Worm (Caenorhabditis elegans): Measurements from ENCODE around the gene str-199.

The str-199 gene

DNA sequence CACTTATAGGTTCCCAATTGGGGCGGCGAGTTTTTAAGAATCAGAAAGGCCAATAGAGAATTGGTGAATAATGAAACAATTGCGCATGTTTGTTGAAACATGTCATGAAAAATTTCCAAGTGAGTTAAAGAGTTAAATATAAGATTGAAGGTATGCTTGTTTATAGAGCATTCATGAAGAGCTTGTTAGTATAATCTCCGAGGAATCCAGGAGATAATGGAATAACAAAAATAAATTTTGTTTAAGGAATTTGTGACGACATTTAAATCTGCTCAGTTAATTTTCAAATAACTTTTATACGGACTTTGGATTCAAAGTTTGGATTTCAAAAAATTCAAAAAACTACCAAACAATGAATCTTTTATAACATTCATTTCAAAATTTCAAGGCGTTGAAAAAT lies at the start of gene str-199:
Gene str-199 (minus strand): TSS at position 101 of the 400 bp plus-strand sequence.
- no peak for TF ChIP-seq ceh-9 (tag; optimal IDR thresholded peaks at IDR 0.05)
- TF ChIP-seq unc-39 (tag; optimal IDR thresholded peaks at IDR 0.05), result no peak
- no peak for TF ChIP-seq jun-1 (tag; optimal IDR thresholded peaks at IDR 0.05)
- no peak for TF ChIP-seq egl-27 (tag; optimal IDR thresholded peaks at IDR 0.05)
- TF ChIP-seq nhr-76 (tag; optimal IDR thresholded peaks at IDR 0.05), result no peak
- no peak for TF ChIP-seq nhr-77 (tag; optimal IDR thresholded peaks at IDR 0.05)
- no peak for TF ChIP-seq mml-1 (tag; optimal IDR thresholded peaks at IDR 0.05)
- no peak for TF ChIP-seq lin-39 (tag; optimal IDR thresholded peaks at IDR 0.05)
- TF ChIP-seq skn-1 (tag; optimal IDR thresholded peaks at IDR 0.05), result no peak
- no peak for TF ChIP-seq nhr-28 (tag; optimal IDR thresholded peaks at IDR 0.05)
- no peak for TF ChIP-seq pqm-1 (tag; optimal IDR thresholded peaks at IDR 0.05)
- TF ChIP-seq lsy-12 (tag; optimal IDR thresholded peaks at IDR 0.05), result no peak
- no peak for TF ChIP-seq ztf-11 (tag; optimal IDR thresholded peaks at IDR 0.05)
- TF ChIP-seq pha-4 (tag; optimal IDR thresholded peaks at IDR 0.05), result no peak
- no peak for TF ChIP-seq nhr-11 (tag; optimal IDR thresholded peaks at IDR 0.05)
- TF ChIP-seq nfya-1 (tag; optimal IDR thresholded peaks at IDR 0.05; ENCODE audit: insufficient read depth), result no peak

DNA sequence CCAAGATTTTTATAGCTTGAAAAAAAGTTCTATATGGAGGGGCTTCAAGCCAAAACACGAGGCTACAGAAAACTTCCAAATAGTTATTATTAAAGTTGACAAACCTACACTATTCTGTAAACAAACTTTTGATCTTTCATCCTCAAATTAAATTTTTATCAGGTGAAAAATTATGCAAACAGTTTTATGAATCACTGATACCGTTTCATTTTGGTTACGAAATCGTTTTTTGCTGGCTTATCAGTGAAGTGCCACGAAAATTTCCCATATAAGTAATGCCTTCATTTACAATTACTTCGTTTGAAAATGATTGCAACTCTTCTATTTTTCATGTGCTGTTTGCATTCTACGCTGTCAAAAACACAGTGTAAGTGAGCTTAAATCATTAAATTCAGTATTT lies 48.5 kb upstream of the str-199 start, which contains the start of gene T19C9.8:
Gene T19C9.8 (plus strand): TSS at position 299 of the 400 bp plus-strand sequence.
- TF ChIP-seq fkh-2 (tag; optimal IDR thresholded peaks at IDR 0.05), result no peak
- no peak for TF ChIP-seq ZK546.5 (tag; optimal IDR thresholded peaks at IDR 0.05)
- TF ChIP-seq nhr-77 (tag; optimal IDR thresholded peaks at IDR 0.05), result no peak
- TF ChIP-seq elt-2 (tag; optimal IDR thresholded peaks at IDR 0.05), result peak; percentile 94
- TF ChIP-seq aly-2 (tag; optimal IDR thresholded peaks at IDR 0.05), result no peak
- TF ChIP-seq nhr-25 (tag; optimal IDR thresholded peaks at IDR 0.05), result no peak
- peak; percentile 77 for TF ChIP-seq pqm-1 (tag; optimal IDR thresholded peaks at IDR 0.05)

DNA sequence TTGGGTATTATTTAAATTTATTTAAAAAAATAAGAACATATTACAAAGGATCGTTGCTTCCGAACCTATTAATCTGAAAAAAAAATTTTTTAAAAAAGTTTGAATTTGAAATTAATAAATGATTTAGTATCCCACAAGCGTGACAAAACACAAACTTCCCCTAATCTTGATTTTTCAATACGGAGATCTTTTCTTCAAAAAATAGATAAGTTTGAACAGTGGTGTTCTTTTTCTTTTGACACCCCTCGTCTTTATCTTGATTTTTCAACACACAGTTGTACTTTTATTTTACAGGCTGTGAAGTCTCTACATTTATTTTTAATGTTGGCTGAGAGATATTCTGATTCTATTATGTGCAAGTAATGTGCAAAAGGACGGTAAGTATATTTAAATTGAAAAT lies 46.0 kb upstream of the str-199 start, which contains the start of gene T19C9.10:
Gene T19C9.10 (plus strand): TSS at position 248 of the 400 bp plus-strand sequence.
- TF ChIP-seq pqm-1 (tag; optimal IDR thresholded peaks at IDR 0.05) (no peak), eor-1 (tag; optimal IDR thresholded peaks at IDR 0.05) (no peak), elt-1 (tag; optimal IDR thresholded peaks at IDR 0.05) (peak; percentile 67), skn-1 (tag; optimal IDR thresholded peaks at IDR 0.05) (no peak), lin-39 (tag; optimal IDR thresholded peaks at IDR 0.05) (no peak)

DNA sequence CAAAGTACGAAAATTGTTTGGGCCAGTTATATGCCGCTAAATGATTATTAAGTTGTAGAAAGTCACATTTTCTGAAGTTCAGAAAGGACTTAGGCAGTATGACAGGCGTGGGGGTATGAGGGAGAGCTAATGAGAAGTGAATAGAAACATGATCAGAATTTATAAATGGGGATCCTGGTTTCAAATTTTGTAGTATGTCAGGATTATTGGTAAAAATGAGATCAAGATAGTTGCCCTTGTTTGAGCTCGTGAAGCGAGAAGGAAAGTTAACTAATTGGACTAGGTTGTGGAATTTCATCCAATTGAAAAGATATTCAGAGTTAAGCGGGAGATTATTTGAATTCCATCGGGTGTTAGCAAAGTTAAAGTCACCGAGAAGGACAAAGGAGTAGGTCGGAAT lies 42.1 kb upstream of the str-199 start:
- TF ChIP-seq pqm-1 (tag; optimal IDR thresholded peaks at IDR 0.05) (no peak), nhr-23 (tag; optimal IDR thresholded peaks at IDR 0.05) (no peak), elt-1 (tag; optimal IDR thresholded peaks at IDR 0.05) (no peak), tbx-2 (tag; optimal IDR thresholded peaks at IDR 0.05) (no peak), ceh-82 (tag; optimal IDR thresholded peaks at IDR 0.05) (no peak), mml-1 (tag; optimal IDR thresholded peaks at IDR 0.05) (no peak), skn-1 (tag; optimal IDR thresholded peaks at IDR 0.05) (no peak), ztf-11 (tag; optimal IDR thresholded peaks at IDR 0.05) (no peak)

DNA sequence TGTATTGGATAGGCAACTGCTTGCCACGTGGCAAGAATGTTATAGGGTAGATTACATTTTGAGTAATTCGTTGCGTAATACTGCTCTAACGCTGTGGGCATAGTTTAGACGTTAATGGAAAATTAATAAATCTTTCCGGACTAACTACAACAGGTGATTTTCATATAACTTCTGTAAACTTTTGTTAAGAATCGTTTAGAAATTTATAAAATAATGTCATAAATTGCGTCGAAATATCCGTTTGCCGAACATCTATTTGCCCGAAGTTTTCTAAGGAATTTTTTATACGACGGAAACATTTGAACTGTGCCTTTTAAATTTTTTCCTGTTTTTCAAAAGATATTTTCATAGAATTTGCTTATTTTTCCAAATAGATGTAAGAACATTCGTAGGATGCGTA lies 35.8 kb upstream of the str-199 start, which contains the start of gene srh-112:
Gene srh-112 (minus strand): TSS at position 101 of the 400 bp plus-strand sequence.
- TF ChIP-seq nhr-12 (tag; optimal IDR thresholded peaks at IDR 0.05) (no peak), lin-39 (tag; optimal IDR thresholded peaks at IDR 0.05) (no peak), elt-2 (tag; optimal IDR thresholded peaks at IDR 0.05) (no peak), ceh-28 (tag; optimal IDR thresholded peaks at IDR 0.05) (no peak), elt-1 (tag; optimal IDR thresholded peaks at IDR 0.05) (no peak), ZK546.5 (tag; optimal IDR thresholded peaks at IDR 0.05) (no peak), mdl-1 (tag; optimal IDR thresholded peaks at IDR 0.05) (no peak), pqm-1 (tag; optimal IDR thresholded peaks at IDR 0.05) (no peak)

DNA sequence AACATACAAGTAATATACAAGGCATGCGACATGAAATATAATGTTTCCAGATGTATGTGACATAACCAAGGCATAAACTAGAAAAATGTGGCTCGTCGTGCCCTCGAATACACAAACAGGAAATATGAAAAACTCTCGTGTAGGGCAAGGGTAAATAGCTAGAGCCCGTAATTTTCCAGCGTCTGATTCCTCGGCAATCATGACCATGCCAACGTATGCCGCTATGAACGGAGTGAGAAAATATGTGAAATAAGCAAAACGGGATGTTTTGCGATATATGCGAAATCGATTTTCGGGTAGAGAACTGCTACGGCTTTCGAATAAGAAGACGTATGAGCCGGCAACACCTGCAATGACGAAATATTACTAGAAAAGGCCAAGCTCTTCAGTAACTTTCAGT lies 35.1 kb upstream of the str-199 start, which contains the start of gene scl-25:
Gene scl-25 (plus strand): TSS at position 301 of the 400 bp plus-strand sequence.
- TF ChIP-seq unc-39 (tag; optimal IDR thresholded peaks at IDR 0.05) (no peak), elt-2 (tag; optimal IDR thresholded peaks at IDR 0.05) (no peak), ceh-16 (tag; optimal IDR thresholded peaks at IDR 0.05) (no peak), nhr-12 (tag; optimal IDR thresholded peaks at IDR 0.05) (no peak), ztf-11 (tag; optimal IDR thresholded peaks at IDR 0.05) (no peak)

DNA sequence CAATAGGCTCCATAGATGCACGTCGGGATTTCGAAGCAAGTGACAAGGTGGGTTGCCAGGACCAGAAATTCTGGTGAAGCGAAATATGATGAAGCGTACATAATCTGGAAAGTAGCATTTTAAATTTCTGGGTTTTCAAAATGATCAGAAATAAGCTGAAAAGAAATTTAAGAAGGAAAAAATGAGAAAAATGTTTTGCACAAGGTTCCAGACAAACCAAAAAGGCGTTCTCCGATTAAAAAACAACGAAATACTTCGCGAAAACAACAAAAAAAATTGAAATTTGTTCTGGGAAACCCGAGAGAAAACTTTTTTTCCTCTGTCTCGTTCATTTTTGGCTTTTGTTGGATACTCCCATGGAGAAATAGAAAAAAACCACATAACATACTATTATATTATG lies 33.0 kb upstream of the str-199 start, which contains the start of gene srh-252:
Gene srh-252 (minus strand): TSS at position 101 of the 400 bp plus-strand sequence.
- no peak for TF ChIP-seq egl-5 (tag; optimal IDR thresholded peaks at IDR 0.05)
- TF ChIP-seq nfya-1 (tag; optimal IDR thresholded peaks at IDR 0.05; ENCODE audit: insufficient read depth), result no peak
- TF ChIP-seq elt-3 (tag; optimal IDR thresholded peaks at IDR 0.05), result no peak
- no peak for TF ChIP-seq nhr-43 (tag; optimal IDR thresholded peaks at IDR 0.05; ENCODE audit: poor library complexity, severe bottlenecking)
- TF ChIP-seq egl-27 (tag; optimal IDR thresholded peaks at IDR 0.05), result no peak
- no peak for TF ChIP-seq ztf-4 (tag; optimal IDR thresholded peaks at IDR 0.05)
- TF ChIP-seq pqm-1 (tag; optimal IDR thresholded peaks at IDR 0.05), result no peak
- TF ChIP-seq ceh-16 (tag; optimal IDR thresholded peaks at IDR 0.05), result no peak
- TF ChIP-seq daf-12 (tag; optimal IDR thresholded peaks at IDR 0.05), result no peak
- TF ChIP-seq nhr-12 (tag; optimal IDR thresholded peaks at IDR 0.05), result no peak
- no peak for TF ChIP-seq fkh-10 (GFP tag; optimal IDR thresholded peaks at IDR 0.05)
- TF ChIP-seq skn-1 (tag; optimal IDR thresholded peaks at IDR 0.05), result no peak
- no peak for TF ChIP-seq fos-1 (tag; optimal IDR thresholded peaks at IDR 0.05)

Data from whole organism, L3 larva.